Fruit fly (Drosophila melanogaster) whole organism, embryonic: ENCODE results near the gene Idh3a.

Source experiments
- CG12769 ChIP-seq: fragments of 200-800 bp; sonication (Bioruptor generic); optimal IDR thresholded peaks from 2 replicates; lab custom pipeline; 2019; ENCODE audit warnings: missing biosample characterization, mild to moderate bottlenecking, missing genetic modification characterization, moderate library complexity
- CG13287 ChIP-seq: fragments of 200-800 bp; sonication (Bioruptor generic); IDR thresholded peaks from 2 replicates; pipeline ENCODE4 v1.3.6; 2022; ENCODE audit warnings: missing biosample characterization, missing genetic modification characterization; ENCODE audit not compliant: partially characterized antibody
- CG33213 ChIP-seq: fragments of 200-800 bp; sonication (Bioruptor generic); optimal IDR thresholded peaks from 3 replicates; lab custom pipeline; 2016; ENCODE audit warnings: missing biosample characterization, missing genetic modification characterization
- CG3407 ChIP-seq: fragments of 200-800 bp; sonication (Bioruptor generic); optimal IDR thresholded peaks from 2 replicates; lab custom pipeline; 2018; ENCODE audit warnings: missing biosample characterization, mild to moderate bottlenecking, missing genetic modification characterization
- CG8924 ChIP-seq: fragments of 200-800 bp; optimal IDR thresholded peaks from 3 replicates; lab custom pipeline; 2019; ENCODE audit warnings: missing biosample characterization, mild to moderate bottlenecking, missing genetic modification characterization, moderate library complexity
- D ChIP-seq, 2 experiments: fragments of 200-800 bp in 1 of 2; fragments of >200 bp in 1 of 2; sonication (Bioruptor generic) in 1 of 2; optimal IDR thresholded peaks; 2 replicates in 1 of 2; 3 replicates in 1 of 2; lab custom pipeline; 2017; ENCODE audit warnings: mild to moderate bottlenecking in 1 of 2, missing biosample characterization in 1 of 2, missing genetic modification characterization in 1 of 2, missing genetic modification reagents in 1 of 2
- Fer1 ChIP-seq: fragments of 200-800 bp; sonication (Bioruptor generic); optimal IDR thresholded peaks from 2 replicates; lab custom pipeline; 2017; ENCODE audit warnings: missing biosample characterization, mild to moderate bottlenecking, missing genetic modification characterization
- Scr ChIP-seq: fragments of 200-800 bp; sonication (Bioruptor generic); IDR thresholded peaks from 2 replicates; pipeline ENCODE4 v1.3.6; 2022; ENCODE audit warnings: missing biosample characterization, missing genetic modification characterization; ENCODE audit not compliant: partially characterized antibody
- bowl ChIP-seq: fragments of 200-800 bp; sonication (Bioruptor generic); IDR thresholded peaks from 2 replicates; pipeline ENCODE4 v1.3.6; 2022; ENCODE audit warnings: missing biosample characterization, missing genetic modification characterization
- corto ChIP-seq: fragments of 200-800 bp; sonication (Bioruptor generic); optimal IDR thresholded peaks from 2 replicates; lab custom pipeline; 2016; ENCODE audit warnings: missing biosample characterization, mild to moderate bottlenecking, missing genetic modification characterization, moderate library complexity
- dmrt11E ChIP-seq: fragments of 200-800 bp; sonication (Bioruptor generic); optimal IDR thresholded peaks from 3 replicates; lab custom pipeline; 2018; ENCODE audit warnings: missing biosample characterization, mild to moderate bottlenecking, missing genetic modification characterization, moderate library complexity

dm6 chrX:19505334-19506185 is 16.1 kb downstream of the Idh3a start:
- TF ChIP-seq CG8924 (tag; lab: Kevin White, UChicago) (peak; percentile 39), dmrt11E (no peak), Fer1 (GFP tag; lab: Kevin White, UChicago) (peak; percentile 53), CG3407 (GFP tag; lab: Kevin White, UChicago) (no peak), corto (GFP tag; lab: Kevin White, UChicago) (no peak), Scr (GFP tag; lab: Robert Waterston, UW) (peak; percentile 82), bowl (GFP tag; lab: Robert Waterston, UW) (no peak), CG13287 (peak; percentile 89), CG33213 (GFP tag; lab: Kevin White, UChicago) (peak; percentile 1), D (optimal IDR thresholded peaks at IDR 0.05; lab: Kevin White, UChicago) (no peak), D (GFP tag; optimal IDR thresholded peaks at IDR 0.05; lab: Kevin White, UChicago) (no peak), CG12769 (no peak)
